Worm (Caenorhabditis elegans): ENCODE measurements around the gene dep-1.
A peak's percentile ranks its signal among the peaks of the same experiment; 100 is the strongest.

DNA sequence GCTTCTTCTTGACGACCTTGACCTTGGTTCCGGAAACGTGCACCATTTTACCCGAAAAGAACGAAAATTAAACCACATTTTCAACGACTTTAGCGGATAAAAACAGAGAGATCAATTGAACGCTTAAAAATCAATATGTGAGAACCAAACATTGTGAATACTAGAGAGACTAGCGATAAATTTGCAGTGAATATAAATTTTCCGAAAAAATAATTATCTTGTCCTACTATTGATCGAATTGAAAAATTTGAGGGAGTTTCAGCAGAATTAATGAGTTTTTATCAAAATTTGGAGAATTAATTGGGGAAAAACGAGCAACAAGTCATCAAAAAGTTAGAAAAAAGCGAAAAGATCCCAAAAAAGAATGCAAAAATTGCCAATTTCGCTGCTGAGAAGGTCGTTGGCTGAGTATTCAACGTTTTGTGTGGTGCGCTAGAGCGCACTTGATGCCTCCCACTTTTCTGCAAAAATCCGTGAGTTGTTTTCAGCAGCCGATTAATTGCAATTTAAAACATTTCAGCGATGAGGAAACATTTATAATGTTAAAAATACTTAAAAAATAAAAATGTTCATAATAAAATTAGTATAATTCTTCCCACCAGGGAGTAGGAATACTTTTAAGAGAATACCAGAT, 37.6 kb upstream of the dep-1 start, which contains the start of gene rpl-32:
- TF ChIP-seq nhr-11 (tag; optimal IDR thresholded peaks at IDR 0.05) (no peak), nhr-76 (tag; optimal IDR thresholded peaks at IDR 0.05) (no peak), ceh-82 (tag; optimal IDR thresholded peaks at IDR 0.05) (peak in 2 of 3 experiments; percentile 64 to 88), snpc-4 (tag; optimal IDR thresholded peaks at IDR 0.05) (peak; percentile 73), unc-98 (GFP tag; IDR thresholded peaks at IDR 0.05) (no peak), elt-2 (tag; optimal IDR thresholded peaks at IDR 0.05) (no peak), mdl-1 (tag; optimal IDR thresholded peaks at IDR 0.05) (peak in 1 of 2 experiments; percentile 69), ama-1 (optimal IDR thresholded peaks at IDR 0.05) (peak; percentile 51), nhr-19 (GFP tag; conservative IDR thresholded peaks at IDR 0.05) (peak; percentile 65), nhr-237 (tag; optimal IDR thresholded peaks at IDR 0.05) (peak; percentile 14), efl-1 (optimal IDR thresholded peaks at IDR 0.05) (peak; percentile 74 to 80), efl-1 (GFP tag; optimal IDR thresholded peaks at IDR 0.05 in 1 of 2) (peak; percentile 74 to 97), unc-62 (GFP tag; optimal IDR thresholded peaks at IDR 0.05) (no peak), ztf-4 (tag; optimal IDR thresholded peaks at IDR 0.05) (peak; percentile 8)

Measured in whole organism, L1 larva.